Worm (Caenorhabditis elegans) whole organism, L3 larva: ENCODE results near the gene srx-97.

ENCODE experiments used
- R02D3.7 ChIP-seq: fragments of 150-350 bp; optimal IDR thresholded peaks from 2 replicates; lab custom pipeline; 2014; ENCODE audit warnings: missing biosample characterization, missing genetic modification characterization
- ZK546.5 ChIP-seq: sonication (generic microtip); optimal IDR thresholded peaks from 2 replicates; lab custom pipeline; 2017; ENCODE audit warnings: missing biosample characterization, missing genetic modification characterization
- aly-2 ChIP-seq: fragments of 150-350 bp; optimal IDR thresholded peaks from 2 replicates; lab custom pipeline; 2014; ENCODE audit warnings: missing biosample characterization, missing genetic modification characterization
- ceh-16 ChIP-seq: sonication (generic microtip); optimal IDR thresholded peaks from 2 replicates; lab custom pipeline; 2017; ENCODE audit warnings: missing biosample characterization, missing genetic modification characterization
- ceh-28 ChIP-seq: fragments of 150-350 bp; optimal IDR thresholded peaks from 2 replicates; lab custom pipeline; 2014; ENCODE audit warnings: missing biosample characterization, missing genetic modification reagents, missing genetic modification characterization
- ceh-82 ChIP-seq: fragments of 150-350 bp; optimal IDR thresholded peaks from 2 replicates; lab custom pipeline; 2014; ENCODE audit warnings: missing biosample characterization, missing genetic modification characterization
- ceh-9 ChIP-seq: sonication (generic microtip); optimal IDR thresholded peaks from 2 replicates; lab custom pipeline; 2018; ENCODE audit warnings: missing biosample characterization, missing genetic modification characterization
- daf-12 ChIP-seq: fragments of 150-350 bp; optimal IDR thresholded peaks from 2 replicates; lab custom pipeline; 2014; ENCODE audit warnings: missing biosample characterization, missing genetic modification reagents, missing genetic modification characterization
- egl-5 ChIP-seq: fragments of 150-350 bp; optimal IDR thresholded peaks from 2 replicates; lab custom pipeline; 2017; ENCODE audit warnings: missing biosample characterization, missing genetic modification reagents, missing genetic modification characterization, inconsistent platforms
- elt-1 ChIP-seq: fragments of 150-350 bp; optimal IDR thresholded peaks from 2 replicates; lab custom pipeline; 2014; ENCODE audit warnings: missing biosample characterization, missing genetic modification characterization
- elt-2 ChIP-seq: sonication (generic microtip); optimal IDR thresholded peaks from 2 replicates; lab custom pipeline; 2016; ENCODE audit warnings: missing genetic modification reagents, mild to moderate bottlenecking, missing genetic modification characterization, missing compliant biosample characterization
- elt-3 ChIP-seq, 3 experiments: fragments of 150-350 bp in 1 of 3; sonication (generic microtip) in 2 of 3; optimal IDR thresholded peaks; 2 replicates in 2 of 3; 4 replicates in 1 of 3; lab custom pipeline; 2014 to 2017; ENCODE audit warnings: missing biosample characterization in 3 of 3, missing genetic modification characterization in 3 of 3
- fkh-10 ChIP-seq: sonication (generic microtip); optimal IDR thresholded peaks from 2 replicates; lab custom pipeline; 2017; ENCODE audit warnings: missing biosample characterization, missing genetic modification reagents, missing genetic modification characterization
- fos-1 ChIP-seq: fragments of 150-350 bp; optimal IDR thresholded peaks from 2 replicates; lab custom pipeline; 2014; ENCODE audit warnings: missing biosample characterization, missing genetic modification characterization
- hmg-11 ChIP-seq: sonication (generic microtip); optimal IDR thresholded peaks from 2 replicates; lab custom pipeline; 2016; ENCODE audit warnings: missing genetic modification characterization, missing compliant biosample characterization
- jun-1 ChIP-seq: fragments of 150-350 bp; optimal IDR thresholded peaks from 2 replicates; lab custom pipeline; 2014; ENCODE audit warnings: missing biosample characterization, missing genetic modification reagents, missing genetic modification characterization
- lin-15B ChIP-seq: fragments of 150-350 bp; optimal IDR thresholded peaks from 2 replicates; lab custom pipeline; 2014; ENCODE audit warnings: missing biosample characterization, missing genetic modification characterization
- lsy-12 ChIP-seq: sonication (generic microtip); optimal IDR thresholded peaks from 2 replicates; lab custom pipeline; 2016; ENCODE audit warnings: mild to moderate bottlenecking, missing genetic modification characterization, missing compliant biosample characterization
- mml-1 ChIP-seq: fragments of 150-350 bp; sonication (generic microtip); optimal IDR thresholded peaks from 3 replicates; lab custom pipeline; 2014; ENCODE audit warnings: missing biosample characterization, missing genetic modification characterization
- nfya-1 ChIP-seq: sonication (generic microtip); optimal IDR thresholded peaks from 2 replicates; lab custom pipeline; 2017; ENCODE audit warnings: missing genetic modification characterization, mild to moderate bottlenecking, missing compliant biosample characterization, antibody characterized with exemption, moderate library complexity; ENCODE audit not compliant: insufficient read depth
- nhr-11 ChIP-seq: fragments of 150-350 bp; optimal IDR thresholded peaks from 2 replicates; lab custom pipeline; 2014; ENCODE audit warnings: missing biosample characterization, missing genetic modification characterization
- nhr-12 ChIP-seq: fragments of 150-350 bp; optimal IDR thresholded peaks from 2 replicates; lab custom pipeline; 2014; ENCODE audit warnings: missing biosample characterization, missing genetic modification characterization
- nhr-23 ChIP-seq: fragments of 150-350 bp; optimal IDR thresholded peaks from 2 replicates; lab custom pipeline; 2014; ENCODE audit warnings: missing biosample characterization, missing genetic modification reagents, missing genetic modification characterization
- nhr-237 ChIP-seq: fragments of 150-350 bp; optimal IDR thresholded peaks from 2 replicates; lab custom pipeline; 2014; ENCODE audit warnings: missing biosample characterization, missing genetic modification characterization
- nhr-25 ChIP-seq: sonication (generic microtip); optimal IDR thresholded peaks from 2 replicates; lab custom pipeline; 2017; ENCODE audit warnings: missing biosample characterization, missing genetic modification characterization
- nhr-43 ChIP-seq: sonication (generic microtip); optimal IDR thresholded peaks from 2 replicates; lab custom pipeline; 2016; ENCODE audit warnings: mild to moderate bottlenecking, missing genetic modification characterization, missing compliant biosample characterization; ENCODE audit not compliant: poor library complexity, severe bottlenecking
- nhr-67 ChIP-seq: fragments of 150-350 bp; optimal IDR thresholded peaks from 2 replicates; lab custom pipeline; 2014; ENCODE audit warnings: missing biosample characterization, missing genetic modification characterization
- nhr-76 ChIP-seq: fragments of 150-350 bp; sonication (generic microtip); optimal IDR thresholded peaks from 5 replicates; lab custom pipeline; 2014; ENCODE audit warnings: missing biosample characterization, missing genetic modification characterization
- nhr-77 ChIP-seq: fragments of 150-350 bp; optimal IDR thresholded peaks from 2 replicates; lab custom pipeline; 2014; ENCODE audit warnings: missing biosample characterization, missing genetic modification characterization
- pha-4 ChIP-seq: fragments of 150-350 bp; optimal IDR thresholded peaks from 2 replicates; lab custom pipeline; 2014; ENCODE audit warnings: missing biosample characterization, missing genetic modification reagents, missing genetic modification characterization
- pqm-1 ChIP-seq: fragments of 150-350 bp; optimal IDR thresholded peaks from 2 replicates; lab custom pipeline; 2017; ENCODE audit warnings: missing biosample characterization, missing genetic modification characterization, inconsistent platforms
- zag-1 ChIP-seq: fragments of 150-350 bp; optimal IDR thresholded peaks from 2 replicates; lab custom pipeline; 2014; ENCODE audit warnings: missing biosample characterization, missing genetic modification characterization
- ztf-11 ChIP-seq: fragments of 150-350 bp; optimal IDR thresholded peaks from 2 replicates; lab custom pipeline; 2014; ENCODE audit warnings: missing biosample characterization, missing genetic modification characterization
- ztf-4 ChIP-seq: fragments of 150-350 bp; optimal IDR thresholded peaks from 2 replicates; lab custom pipeline; 2014; ENCODE audit warnings: missing biosample characterization, missing genetic modification characterization

Gene srx-97

DNA sequence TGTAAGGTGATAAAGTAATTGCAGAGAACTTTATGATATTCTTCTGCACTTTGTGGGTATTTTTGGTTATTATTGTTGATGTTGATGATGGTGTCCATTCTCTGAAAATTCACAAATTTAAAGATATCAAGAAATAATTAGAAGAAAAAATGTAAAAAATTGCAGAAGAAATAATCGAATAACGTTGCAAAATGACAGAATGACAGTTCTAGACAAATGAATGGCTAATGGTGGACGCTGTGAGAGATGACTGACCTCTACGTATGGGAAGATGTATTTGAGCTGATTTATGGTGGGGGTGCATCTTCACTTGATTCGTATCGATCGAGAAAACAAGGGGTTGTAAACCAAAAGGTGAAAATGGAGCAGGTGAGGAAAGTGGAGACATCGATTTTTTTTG is 4.3 kb upstream of the srx-97 start, which contains the start of gene sea-1:
sea-1 (minus strand) TSS at position 101 of the 400 bp plus-strand sequence.
- TF ChIP-seq ceh-16 (tag; lab: Kevin White, UChicago): no peak
- TF ChIP-seq ztf-4 (tag; lab: Kevin White, UChicago): no peak
- no peak for TF ChIP-seq elt-1 (tag; lab: Kevin White, UChicago)
- TF ChIP-seq pha-4 (tag; lab: Kevin White, UChicago): no peak
- TF ChIP-seq elt-2 (tag; lab: Kevin White, UChicago): no peak
- no peak for TF ChIP-seq fkh-10 (GFP tag; lab: Kevin White, UChicago)
- TF ChIP-seq jun-1: no peak
- no peak for TF ChIP-seq lin-15B (tag; lab: Kevin White, UChicago)
- TF ChIP-seq hmg-11: no peak
- no peak for TF ChIP-seq ZK546.5
- TF ChIP-seq ceh-82: no peak
- TF ChIP-seq nhr-76 (tag; lab: Kevin White, UChicago): no peak
- TF ChIP-seq nhr-67 (tag; lab: Kevin White, UChicago): no peak
- no peak for TF ChIP-seq aly-2 (tag; lab: Kevin White, UChicago)
- TF ChIP-seq mml-1: no peak
- TF ChIP-seq ceh-9 (tag; lab: Kevin White, UChicago): no peak
- no peak for TF ChIP-seq nhr-12 (tag; lab: Kevin White, UChicago)
- TF ChIP-seq nhr-237 (tag; lab: Kevin White, UChicago): no peak
- no peak for TF ChIP-seq nhr-43 (tag; lab: Kevin White, UChicago)
- TF ChIP-seq, all 47 proteins: peak for 0

DNA sequence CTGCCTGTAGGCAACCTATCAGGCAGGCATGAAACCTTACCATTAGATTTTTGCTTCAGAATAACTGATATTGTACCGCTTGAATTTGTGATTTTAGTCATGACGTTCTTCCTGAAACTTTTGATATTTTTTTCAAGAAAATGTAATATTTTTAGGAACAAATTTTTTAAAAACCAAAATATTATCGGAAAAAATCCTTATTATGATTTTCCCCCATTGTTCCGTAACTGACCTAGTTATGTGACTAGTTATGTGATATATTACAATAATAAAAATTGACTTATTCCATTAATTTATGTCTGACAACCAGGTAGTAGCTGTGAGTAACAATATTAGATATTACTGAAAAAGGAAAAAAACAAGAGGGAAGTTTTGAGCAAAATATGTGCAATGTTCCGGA is 1.7 kb upstream of the srx-97 start, which contains the start of gene srx-98:
srx-98 (minus strand) TSS at position 101 of the 400 bp plus-strand sequence.
- no peak for TF ChIP-seq nhr-23 (tag; lab: Kevin White, UChicago)
- TF ChIP-seq ceh-9 (tag; lab: Kevin White, UChicago): no peak
- TF ChIP-seq daf-12 (tag; lab: Kevin White, UChicago): no peak
- no peak for TF ChIP-seq egl-5
- no peak for TF ChIP-seq R02D3.7 (tag; lab: Kevin White, UChicago)
- TF ChIP-seq lin-15B (tag; lab: Kevin White, UChicago): no peak
- no peak for TF ChIP-seq hmg-11

DNA sequence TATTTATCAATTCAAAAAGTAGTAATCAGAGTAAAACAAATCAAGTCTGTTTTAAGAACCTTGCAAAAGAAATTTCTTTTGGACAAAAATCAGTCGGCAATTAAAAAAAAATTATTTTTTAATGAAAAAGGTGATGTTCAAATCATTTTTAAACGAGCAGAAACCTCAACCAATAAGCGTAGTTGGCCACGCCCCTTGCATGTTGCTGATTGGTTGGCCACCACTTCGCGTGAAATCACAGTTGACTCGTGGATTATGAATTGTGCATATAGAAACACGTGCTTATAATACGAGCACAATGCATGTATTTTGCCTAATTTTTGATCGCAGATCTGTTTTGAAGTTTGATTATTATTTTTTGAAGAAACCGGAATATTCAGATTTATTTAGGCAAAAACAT is 4.0 kb downstream of the srx-97 start:
- TF ChIP-seq nfya-1 (peak; percentile 55), aly-2 (tag; lab: Kevin White, UChicago) (no peak), jun-1 (no peak), nhr-12 (tag; lab: Kevin White, UChicago) (no peak)

DNA sequence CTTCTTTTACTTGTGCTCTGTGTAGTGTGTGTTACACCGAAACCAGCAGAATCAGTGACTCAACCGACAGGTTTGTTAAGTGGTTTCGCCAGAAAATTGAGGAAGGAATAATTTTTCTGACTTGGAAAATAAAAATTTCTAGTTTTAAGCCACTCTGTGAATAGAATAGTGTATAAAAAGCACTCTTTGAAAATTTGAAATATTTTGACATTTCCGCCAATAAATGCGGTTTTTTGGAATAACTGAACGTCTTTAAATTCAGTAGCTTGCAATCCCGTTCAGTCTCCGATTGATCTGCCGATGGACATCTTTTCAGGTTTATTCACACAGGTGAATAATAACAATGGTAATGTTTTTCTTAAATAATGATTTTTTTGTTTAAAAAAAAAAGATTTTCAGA is 4.7 kb downstream of the srx-97 start, which contains the start of gene F19B10.3:
F19B10.3 (plus strand) TSS at position 301 of the 400 bp plus-strand sequence.
- no peak for TF ChIP-seq ZK546.5
- TF ChIP-seq fos-1: no peak
- TF ChIP-seq lin-15B (tag; lab: Kevin White, UChicago): no peak
- no peak for TF ChIP-seq pha-4 (tag; lab: Kevin White, UChicago)

DNA sequence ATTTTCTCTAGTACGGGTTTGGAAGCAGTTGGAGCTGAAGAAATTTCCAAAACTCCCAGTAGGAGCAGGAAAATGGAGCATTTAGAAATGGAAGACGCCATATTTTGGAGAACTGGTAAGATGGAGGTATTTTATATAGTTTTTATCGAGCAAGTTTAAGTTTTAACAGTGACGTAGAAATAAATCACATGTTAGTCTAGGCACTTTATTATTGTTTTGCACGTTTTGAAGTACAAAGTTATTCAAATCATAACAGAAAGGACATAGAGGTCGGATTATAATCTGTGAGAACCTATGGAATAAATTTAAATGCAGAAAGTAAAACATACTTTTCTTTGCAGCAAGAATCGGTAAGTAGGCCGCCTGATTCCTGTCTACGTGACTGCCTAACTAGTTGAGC is 5.4 kb downstream of the srx-97 start, which contains the start of gene F19B10.6:
F19B10.6 (minus strand) TSS at position 101 of the 400 bp plus-strand sequence.
- no peak for TF ChIP-seq elt-3 (tag; optimal IDR thresholded peaks at IDR 0.05; lab: Kevin White, UChicago)
- no peak for TF ChIP-seq nhr-25 (tag; lab: Kevin White, UChicago)
- no peak for TF ChIP-seq ztf-11 (tag; lab: Kevin White, UChicago)
- no peak for TF ChIP-seq nhr-77 (tag; lab: Kevin White, UChicago)
- no peak for TF ChIP-seq nhr-76 (tag; lab: Kevin White, UChicago)
- no peak for TF ChIP-seq ceh-28 (tag; lab: Kevin White, UChicago)
- TF ChIP-seq R02D3.7 (tag; lab: Kevin White, UChicago): no peak
- TF ChIP-seq daf-12 (tag; lab: Kevin White, UChicago): no peak
- TF ChIP-seq nhr-237 (tag; lab: Kevin White, UChicago): no peak
- TF ChIP-seq ceh-82: no peak
- no peak for TF ChIP-seq nhr-43 (tag; lab: Kevin White, UChicago)
- TF ChIP-seq zag-1 (tag; lab: Kevin White, UChicago): no peak

DNA sequence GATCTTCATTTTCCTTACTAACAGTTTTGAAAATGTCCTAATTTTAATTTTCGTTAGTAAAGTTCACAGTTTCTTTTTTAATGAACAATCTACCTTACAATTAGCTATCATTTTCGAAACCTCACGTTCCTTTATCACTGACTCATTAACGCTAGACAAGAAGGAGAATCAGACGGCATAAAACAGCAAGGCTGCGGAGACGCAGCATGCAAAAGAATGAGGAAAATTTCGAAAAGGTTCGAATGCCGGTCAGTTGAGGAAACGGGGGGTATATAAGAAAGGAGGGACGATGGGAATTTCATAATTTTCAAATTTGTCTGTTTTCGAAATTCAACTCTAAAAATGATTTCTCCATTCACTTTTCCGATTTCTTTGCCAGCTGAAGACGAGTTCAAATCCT is 7.3 kb downstream of the srx-97 start, which contains the start of gene F19B10.13:
F19B10.13 (plus strand) TSS at position 343 of the 400 bp plus-strand sequence.
- TF ChIP-seq ceh-9 (tag; lab: Kevin White, UChicago) (no peak), elt-3 (tag; optimal IDR thresholded peaks at IDR 0.05; lab: Kevin White, UChicago) (peak in 1 of 3 experiments; percentile 41), nhr-25 (tag; lab: Kevin White, UChicago) (no peak), elt-2 (tag; lab: Kevin White, UChicago) (peak; percentile 70), pha-4 (tag; lab: Kevin White, UChicago) (no peak), pqm-1 (tag; lab: Kevin White, UChicago) (peak; percentile 56), nfya-1 (peak; percentile 14), lsy-12 (tag; lab: Kevin White, UChicago) (no peak), nhr-11 (tag; lab: Kevin White, UChicago) (no peak)
